Fruit fly (Drosophila melanogaster) whole organism, prepupa: Measurements from ENCODE around the gene mAChR-B.

Experiments used
- Blimp-1 ChIP-seq: fragments of 200-800 bp; sonication (Bioruptor generic); optimal IDR thresholded peaks from 3 replicates; lab custom pipeline; 2017; ENCODE audit warnings: missing biosample characterization, missing genetic modification characterization, mild to moderate bottlenecking, moderate library complexity, missing genetic modification reagents
- CG10669 ChIP-seq: fragments of 200-800 bp; sonication (Bioruptor generic); optimal IDR thresholded peaks from 3 replicates; lab custom pipeline; 2018; ENCODE audit warnings: missing biosample characterization, mild to moderate bottlenecking, missing genetic modification characterization, moderate library complexity
- CG11762 ChIP-seq: fragments of 200-800 bp; sonication (Bioruptor generic); optimal IDR thresholded peaks from 3 replicates; lab custom pipeline; 2016; ENCODE audit warnings: missing biosample characterization, missing genetic modification characterization; ENCODE audit not compliant: insufficient read depth
- CG1621 ChIP-seq: fragments of 200-800 bp; sonication (Bioruptor generic); optimal IDR thresholded peaks from 3 replicates; lab custom pipeline; 2018; ENCODE audit warnings: missing biosample characterization, mild to moderate bottlenecking, missing genetic modification characterization
- CG16779 ChIP-seq: fragments of 200-800 bp; sonication (Bioruptor generic); optimal IDR thresholded peaks from 3 replicates; lab custom pipeline; 2017; ENCODE audit warnings: missing biosample characterization, mild to moderate bottlenecking, missing genetic modification characterization
- CG4318 ChIP-seq: fragments of 200-800 bp; sonication (Bioruptor generic); optimal IDR thresholded peaks from 3 replicates; lab custom pipeline; 2017; ENCODE audit warnings: missing biosample characterization, mild to moderate bottlenecking, missing genetic modification characterization
- CG6792 ChIP-seq: fragments of 200-800 bp; sonication (Bioruptor generic); optimal IDR thresholded peaks from 3 replicates; lab custom pipeline; 2016; ENCODE audit warnings: missing biosample characterization, missing genetic modification characterization
- CG6854 ChIP-seq: fragments of 200-800 bp; sonication (Bioruptor generic); optimal IDR thresholded peaks from 2 replicates; lab custom pipeline; 2017; ENCODE audit warnings: missing biosample characterization, mild to moderate bottlenecking, missing genetic modification characterization
- Ets96B ChIP-seq: fragments of 200-800 bp; optimal IDR thresholded peaks from 2 replicates; lab custom pipeline; 2019; ENCODE audit warnings: missing biosample characterization, mild to moderate bottlenecking, missing genetic modification characterization, moderate library complexity
- OdsH ChIP-seq: fragments of 200-800 bp; sonication (Bioruptor generic); optimal IDR thresholded peaks from 3 replicates; lab custom pipeline; 2016; ENCODE audit warnings: missing biosample characterization, missing genetic modification characterization
- eg ChIP-seq: fragments of 200-800 bp; sonication (Bioruptor generic); IDR thresholded peaks from 3 replicates; pipeline ENCODE4 v1.3.6; 2022; ENCODE audit warnings: missing biosample characterization, missing genetic modification characterization
- salr ChIP-seq, 2 experiments: fragments of 200-800 bp; sonication (Bioruptor generic); optimal IDR thresholded peaks; 3 replicates each; lab custom pipeline; 2016 to 2018; ENCODE audit warnings: missing biosample characterization in 2 of 2, missing genetic modification characterization in 2 of 2, mild to moderate bottlenecking in 1 of 2

dm6 chr3R:8127151-8127690, 68.1 kb downstream of the mAChR-B start:
- TF ChIP-seq CG6792 (no peak), CG11762 (GFP tag; lab: Kevin White, UChicago) (no peak), CG1621 (tag; lab: Kevin White, UChicago) (no peak), CG16779 (no peak), Ets96B (tag; lab: Kevin White, UChicago) (no peak), eg (GFP tag; lab: Robert Waterston, UW) (no peak), CG6854 (GFP tag; lab: Kevin White, UChicago) (no peak), CG4318 (GFP tag; lab: Kevin White, UChicago) (no peak), Blimp-1 (GFP tag; lab: Kevin White, UChicago) (no peak), OdsH (no peak), salr (GFP tag; optimal IDR thresholded peaks at IDR 0.05; lab: Kevin White, UChicago) (no peak), CG10669 (GFP tag; lab: Kevin White, UChicago) (no peak)
